Worm (Caenorhabditis elegans) whole organism, L4/young adult: Measurements from ENCODE around the gene nlp-45.

Experiments
- W03F9.2 ChIP-seq: fragments of 150-350 bp; optimal IDR thresholded peaks from 2 replicates; lab custom pipeline; 2014; ENCODE audit warnings: missing biosample characterization, missing genetic modification characterization
- dao-5 ChIP-seq: sonication (generic microtip); optimal IDR thresholded peaks from 2 replicates; lab custom pipeline; 2016; ENCODE audit warnings: missing genotype, missing genetic modification characterization, moderate library complexity, missing compliant biosample characterization
- him-1 ChIP-seq: sonication (generic microtip); optimal IDR thresholded peaks from 2 replicates; lab custom pipeline; 2016; ENCODE audit warnings: missing genotype, missing genetic modification reagents, missing genetic modification characterization, missing compliant biosample characterization

The nlp-45 gene

DNA sequence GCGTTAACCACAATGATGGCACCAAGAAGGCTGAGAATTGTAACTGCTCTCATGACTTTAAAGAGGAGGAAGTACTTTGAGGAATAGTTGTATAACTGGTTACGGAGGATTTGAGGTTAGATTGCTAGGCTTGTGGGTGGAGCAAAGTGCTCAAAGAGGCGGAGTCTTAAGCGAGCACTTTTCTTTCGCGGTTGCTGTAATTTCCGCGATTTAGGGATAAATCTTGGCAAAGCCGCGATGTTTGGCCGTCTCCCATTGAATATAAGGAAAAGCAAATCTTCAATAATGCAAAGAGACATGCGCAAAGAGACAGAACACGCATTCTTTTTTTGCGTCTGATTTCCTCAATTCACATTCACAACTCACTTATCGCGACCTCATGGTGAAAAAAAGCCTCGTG lies at the start of gene nlp-45:
Gene nlp-45, minus strand, starts transcription at position 101 of the 400 bp plus-strand sequence.
- no peak for TF ChIP-seq dao-5
- no peak for TF ChIP-seq him-1
- no peak for TF ChIP-seq W03F9.2

DNA sequence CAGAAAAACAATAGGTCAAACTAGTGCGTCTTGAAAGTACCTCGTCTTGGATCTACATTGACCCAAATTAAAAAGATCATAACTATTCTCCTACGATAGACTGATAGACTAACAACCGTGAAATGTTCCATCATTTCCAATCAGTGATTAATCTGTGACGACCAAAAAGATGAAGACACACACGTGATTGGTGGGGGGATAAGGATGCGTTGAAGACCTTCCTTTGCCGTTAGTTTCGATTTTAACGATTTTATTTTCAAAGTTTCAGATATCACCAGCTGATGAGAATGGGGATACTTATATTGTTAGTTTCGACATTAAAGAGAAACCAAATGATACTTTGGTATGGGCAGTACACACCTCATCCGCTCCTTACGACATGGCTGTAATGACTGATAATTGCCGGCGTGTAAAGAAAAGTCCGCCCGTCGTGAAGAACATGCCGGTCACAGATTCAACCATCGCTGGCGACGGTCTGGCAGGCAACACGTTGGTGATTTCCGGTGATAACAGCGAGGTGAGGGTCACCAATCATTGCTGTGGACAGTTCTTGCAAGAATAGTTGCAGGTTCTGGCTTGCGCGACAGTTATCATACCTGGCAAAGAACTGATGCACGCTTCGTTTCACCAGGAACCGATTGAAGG lies 48.9 kb upstream of the nlp-45 start:
- TF ChIP-seq dao-5 (no peak), W03F9.2 (no peak)

DNA sequence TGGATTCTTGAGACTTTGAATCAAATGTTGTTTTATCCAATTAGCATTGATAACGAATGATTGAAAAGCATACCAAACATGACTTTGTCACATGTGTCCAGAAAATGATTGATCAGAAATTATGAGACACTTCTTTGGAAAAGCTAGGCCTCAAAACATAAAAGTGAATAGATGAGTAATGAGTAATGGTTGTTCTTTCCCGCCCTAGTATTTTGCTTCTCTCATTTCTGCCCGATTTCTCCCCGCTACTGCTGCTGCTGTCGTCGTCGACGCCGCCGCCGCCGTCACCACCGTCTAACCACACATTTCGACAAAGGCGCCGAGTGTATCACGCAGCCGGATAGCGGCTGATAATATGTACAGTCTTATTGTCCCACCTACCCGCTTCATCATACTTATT lies 47.3 kb upstream of the nlp-45 start, which contains the start of gene F47G3.1:
Gene F47G3.1, plus strand, starts transcription at position 301 of the 400 bp plus-strand sequence.
- TF ChIP-seq dao-5 (no peak), W03F9.2 (no peak), him-1 (no peak)

DNA sequence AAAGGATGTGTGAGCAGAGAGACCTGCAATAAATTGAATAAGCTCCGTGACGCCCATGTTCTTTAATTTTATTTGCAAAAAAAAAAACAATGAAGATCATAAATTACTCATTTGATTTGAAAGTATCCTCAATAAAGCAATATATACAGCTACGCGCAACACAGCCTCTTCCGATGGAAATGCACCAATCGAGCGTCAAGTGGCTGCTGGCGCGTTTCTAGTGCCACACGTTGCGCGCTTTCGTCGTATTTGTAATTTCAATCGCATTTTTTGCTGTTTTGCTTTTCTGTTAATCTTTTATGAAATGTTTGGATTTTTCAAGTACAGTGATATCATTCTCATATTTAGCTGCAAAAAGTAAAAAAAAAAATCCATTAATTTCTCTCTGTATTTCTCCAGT lies 44.1 kb upstream of the nlp-45 start:
- TF ChIP-seq dao-5 (no peak), W03F9.2 (peak; percentile 17)

DNA sequence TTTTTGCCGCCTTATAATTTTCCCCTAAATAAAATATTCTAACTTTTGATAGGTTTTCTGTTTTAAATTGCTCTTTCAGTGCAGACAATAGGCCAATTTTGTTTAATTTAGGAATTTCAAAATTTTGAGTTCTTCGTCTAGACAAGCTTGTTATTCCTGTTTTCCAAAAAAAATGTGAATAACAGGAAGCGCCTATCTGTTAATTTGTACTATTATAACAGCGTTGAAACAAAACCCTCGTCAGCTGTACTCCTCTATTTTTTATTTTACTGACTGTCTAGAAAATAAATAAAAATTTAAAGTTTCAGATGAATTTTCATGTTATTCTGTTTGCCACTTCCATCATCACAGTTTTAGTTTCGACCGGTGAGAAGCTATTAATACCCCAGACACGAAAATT lies 43.2 kb upstream of the nlp-45 start, which contains the start of gene F47G3.4:
Gene F47G3.4, plus strand, starts transcription at position 301 of the 400 bp plus-strand sequence.
- TF ChIP-seq dao-5 = no peak
- TF ChIP-seq him-1 = no peak
- TF ChIP-seq W03F9.2 = no peak

DNA sequence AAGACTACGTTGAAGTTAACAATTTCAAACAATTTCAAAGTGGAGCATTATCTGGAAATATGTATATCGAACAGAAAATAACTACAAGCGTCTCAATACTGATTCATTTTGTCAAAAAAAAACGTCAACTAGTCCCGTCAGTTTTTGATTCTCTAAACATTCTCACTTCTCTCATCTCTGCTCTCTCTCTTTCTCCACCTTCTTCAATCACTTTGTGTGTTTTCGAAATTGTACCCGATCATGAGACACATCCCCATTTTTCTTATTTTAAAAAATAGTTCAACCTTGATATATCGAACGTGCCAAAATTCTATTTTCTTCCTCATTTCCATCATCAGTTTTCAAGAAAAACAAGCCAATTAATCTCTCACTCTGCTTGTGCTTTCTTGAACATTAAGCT lies 42.7 kb upstream of the nlp-45 start:
- TF ChIP-seq him-1 (no peak), dao-5 (no peak), W03F9.2 (no peak)

DNA sequence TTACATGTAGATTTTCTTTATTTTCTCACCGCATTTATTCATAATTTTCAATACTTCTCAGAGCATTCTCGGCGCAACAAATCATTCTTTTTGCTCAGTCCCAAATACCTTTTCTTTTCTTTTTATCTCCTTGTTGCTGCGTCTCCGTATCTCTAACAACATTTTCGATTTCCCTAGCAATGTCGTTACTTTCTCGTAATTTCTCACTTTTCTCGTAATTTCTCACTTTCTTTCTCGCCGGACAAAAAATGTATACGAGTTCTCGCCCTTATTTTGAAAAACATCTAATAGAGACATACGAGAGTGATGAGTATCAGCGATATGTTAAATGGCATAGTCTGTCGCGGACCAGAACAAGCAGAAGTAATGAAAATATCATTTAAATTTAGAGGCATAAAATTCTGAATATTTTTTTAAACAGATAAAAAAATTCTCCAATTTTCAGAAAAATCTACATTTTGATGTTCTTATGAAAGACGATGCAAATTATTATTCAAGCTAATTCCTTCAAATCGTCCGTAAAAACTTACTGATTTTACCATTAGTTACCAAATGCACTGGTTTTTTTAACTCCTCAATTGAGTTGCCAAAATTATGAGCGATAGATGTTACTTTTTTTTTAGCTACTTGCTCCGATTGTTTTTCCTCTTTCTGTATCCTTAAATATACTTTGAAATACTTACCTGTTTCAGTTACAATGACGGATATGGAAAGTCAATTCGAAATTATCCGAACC lies 37.4 kb upstream of the nlp-45 start, which contains the start of gene F47G3.3:
Gene F47G3.3, plus strand, starts transcription at position 686 of the 736 bp plus-strand sequence.
- TF ChIP-seq W03F9.2 (no peak), him-1 (no peak), dao-5 (no peak)

DNA sequence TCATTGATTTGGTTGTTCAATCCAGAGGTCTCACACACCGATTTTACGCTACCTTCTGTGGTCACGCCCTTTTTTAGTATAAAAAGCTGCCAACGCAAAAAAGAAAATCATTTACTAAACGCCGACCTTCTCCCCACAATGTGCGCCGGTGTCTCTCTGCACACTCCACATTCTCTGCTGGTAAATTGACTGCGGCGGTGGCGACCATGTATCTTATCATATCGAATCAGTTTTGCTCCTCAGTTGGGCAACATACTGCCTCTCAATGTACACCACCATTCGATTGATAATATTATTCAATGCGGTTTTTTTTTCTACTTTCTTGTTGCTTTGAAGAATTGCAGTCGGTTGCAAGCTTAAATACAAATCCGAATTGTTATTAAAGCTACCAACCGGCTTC lies 34.0 kb upstream of the nlp-45 start:
- TF ChIP-seq W03F9.2 (no peak), him-1 (no peak), dao-5 (no peak)

DNA sequence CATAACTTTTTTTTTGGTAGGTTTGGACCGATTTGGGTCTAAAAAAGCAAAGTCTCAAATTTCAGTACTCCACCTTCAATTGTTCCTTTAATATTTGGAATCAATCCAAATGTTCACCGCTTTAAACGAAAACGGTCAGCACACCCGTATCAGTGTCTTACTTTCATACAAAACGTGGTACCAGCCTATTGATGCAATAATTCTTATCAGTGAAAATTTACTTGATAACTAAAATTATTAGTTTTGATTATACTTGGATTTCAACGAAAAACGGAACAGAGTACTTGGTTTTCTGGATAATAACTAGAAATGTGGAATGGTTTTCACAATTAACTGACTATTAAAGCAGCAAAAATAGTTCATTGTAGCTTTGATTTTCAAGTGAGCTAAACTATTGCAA lies 32.5 kb upstream of the nlp-45 start:
- TF ChIP-seq him-1 = no peak

DNA sequence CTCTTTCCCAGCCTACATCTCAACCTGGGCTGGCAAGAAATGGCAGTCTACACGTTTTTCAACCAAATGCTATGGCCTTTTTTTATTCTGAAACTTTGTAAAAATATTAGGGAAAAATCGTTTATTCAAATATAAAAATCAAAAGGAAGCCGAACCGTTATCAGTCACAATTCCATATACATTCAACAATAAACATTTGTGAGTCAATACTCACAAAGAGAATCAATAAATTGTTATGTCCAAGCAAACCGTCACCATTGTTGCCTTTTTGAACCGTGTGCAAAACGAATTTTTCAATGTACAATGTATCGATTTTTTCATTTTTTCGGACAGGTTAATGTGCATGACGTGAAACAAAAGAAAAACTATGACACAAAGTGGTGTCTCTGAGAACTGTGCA lies 31.0 kb upstream of the nlp-45 start:
- TF ChIP-seq dao-5 = no peak
- TF ChIP-seq him-1 = no peak
- TF ChIP-seq W03F9.2 = no peak

DNA sequence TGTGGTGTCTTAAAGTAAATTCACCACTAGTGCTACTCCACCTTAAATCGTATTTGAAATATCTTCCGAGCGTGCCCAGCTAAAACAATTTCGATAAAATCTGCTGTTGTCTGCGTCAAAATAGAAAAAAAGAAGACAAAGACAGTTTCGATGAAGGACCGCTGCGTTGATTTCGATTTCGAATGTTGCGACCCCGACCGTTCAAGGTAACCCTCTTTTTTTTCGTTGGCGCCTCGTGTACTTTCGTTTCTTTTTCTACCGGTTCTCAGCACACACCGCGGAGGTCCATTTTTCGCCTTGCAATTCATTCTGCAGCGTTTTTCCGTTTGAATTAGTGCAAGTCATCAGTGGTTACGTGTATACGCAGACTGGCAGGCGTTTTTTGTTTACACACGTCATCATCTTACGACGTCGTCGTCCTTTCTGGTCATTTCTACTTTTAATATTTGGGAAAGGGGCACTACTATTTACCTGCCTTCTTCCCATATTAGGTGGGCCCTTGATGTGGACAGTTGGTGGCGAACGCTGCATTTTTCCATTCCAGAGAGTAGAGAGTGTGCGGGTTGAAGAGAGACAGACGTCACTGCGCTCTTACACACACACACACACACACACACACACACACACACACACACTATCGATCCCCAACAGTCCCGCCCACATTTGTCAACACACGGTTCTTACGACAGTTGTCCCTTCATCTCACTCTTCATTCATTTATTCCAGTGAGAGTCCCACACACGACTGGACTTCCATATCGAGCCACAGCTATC lies 30.1 kb upstream of the nlp-45 start:
- TF ChIP-seq dao-5 (no peak), W03F9.2 (no peak), him-1 (no peak)

DNA sequence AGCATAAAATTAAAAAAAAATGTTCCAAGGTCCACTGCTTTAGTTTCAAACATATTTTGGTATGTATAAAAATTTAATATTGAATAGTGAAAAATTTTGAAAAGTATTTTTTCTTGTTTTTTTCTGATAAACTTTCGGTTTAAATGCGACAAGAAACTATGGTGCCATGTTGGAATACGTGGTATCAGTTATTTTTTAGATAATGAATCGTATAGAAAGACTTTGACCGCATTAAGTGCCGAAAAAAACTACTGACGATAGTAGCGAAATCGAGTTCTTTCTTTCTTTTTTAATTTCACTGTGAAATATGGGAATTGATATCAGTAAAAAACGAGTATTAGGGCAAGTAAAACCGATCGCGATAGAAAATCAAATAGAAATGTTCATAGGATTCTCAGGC lies 27.8 kb upstream of the nlp-45 start, which contains the start of gene T24D8.6:
Gene T24D8.6, minus strand, starts transcription at position 101 of the 400 bp plus-strand sequence.
- TF ChIP-seq dao-5 (no peak), W03F9.2 (no peak), him-1 (no peak)

DNA sequence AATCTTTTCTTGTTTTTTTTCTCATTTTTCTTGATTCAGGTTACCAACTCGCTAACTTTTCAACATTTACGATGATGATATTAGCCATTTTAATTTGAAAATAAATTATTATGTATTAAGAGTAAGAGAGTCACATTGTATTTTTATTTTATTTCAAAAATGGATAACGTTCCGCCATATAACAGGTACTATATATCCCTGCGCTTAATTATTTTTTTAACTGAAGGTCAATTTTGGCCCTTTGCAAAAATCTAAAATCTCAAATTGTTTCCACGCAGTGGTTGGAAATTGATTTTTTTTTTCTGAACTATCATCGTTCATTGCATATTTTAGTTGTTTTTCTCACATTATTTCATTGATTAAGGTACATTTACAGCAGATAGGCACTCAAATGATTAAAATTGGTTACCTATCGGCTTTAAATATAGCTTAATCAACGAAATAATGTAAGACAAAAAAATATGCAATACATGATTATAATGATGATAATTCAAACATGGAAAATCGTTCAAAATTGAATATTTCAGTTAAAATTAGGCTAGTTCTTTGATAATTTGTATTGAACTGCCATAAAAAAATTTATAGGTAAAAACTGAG lies 26.7 kb upstream of the nlp-45 start:
- TF ChIP-seq him-1 (peak; percentile 75), dao-5 (no peak), W03F9.2 (peak; percentile 96)

DNA sequence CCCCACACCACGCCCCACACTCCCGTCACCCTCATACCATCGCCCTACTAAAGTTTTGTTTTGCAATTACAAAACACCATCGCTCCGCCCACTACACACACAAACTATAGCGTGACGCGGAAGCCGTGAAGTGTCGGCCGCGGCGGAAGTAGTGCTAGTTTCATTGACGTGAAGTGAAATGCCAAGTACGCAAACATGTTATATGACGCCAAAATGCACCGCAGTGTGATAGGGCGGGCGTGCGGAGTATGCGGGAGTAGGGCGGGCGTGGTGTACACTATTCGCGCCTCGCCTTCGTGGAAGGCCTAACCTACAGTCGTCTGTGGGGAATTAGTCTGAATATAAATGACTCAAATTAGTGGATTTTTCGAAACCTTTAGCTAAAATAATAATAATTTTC lies 24.8 kb upstream of the nlp-45 start:
- TF ChIP-seq dao-5 (no peak), W03F9.2 (no peak), him-1 (no peak)

DNA sequence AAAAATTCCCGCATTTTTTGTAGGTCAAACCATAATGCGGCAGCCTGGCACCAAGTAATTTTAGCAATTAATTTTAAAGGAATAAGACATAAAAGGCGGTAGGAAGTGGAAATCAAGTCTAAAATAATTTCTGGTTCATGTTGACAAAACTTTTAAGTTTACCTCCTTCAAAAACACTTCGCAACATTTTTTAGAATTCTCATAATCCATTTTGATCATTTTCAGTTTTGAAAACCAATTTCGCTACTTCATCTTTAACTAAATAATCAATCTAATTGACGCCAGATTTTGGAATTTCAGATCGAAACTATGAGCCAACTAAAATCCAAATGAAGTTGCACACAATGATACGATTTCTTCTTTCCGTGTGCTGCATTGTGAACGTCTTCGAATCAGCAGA lies 21.7 kb upstream of the nlp-45 start, which contains the start of gene lgc-40:
Gene lgc-40, plus strand, starts transcription at position 301 of the 400 bp plus-strand sequence.
- TF ChIP-seq him-1 (no peak), W03F9.2 (no peak), dao-5 (no peak)
